Worm (Caenorhabditis elegans) whole organism, young adult: Measurements from ENCODE around the gene C50E3.7.
"Not testable (repeated sequence)": the region's sequence is repeated elsewhere in the genome, so short reads cannot be mapped to it uniquely, and the experiment has no call there.

Source experiments
- B0019.2 ChIP-seq: fragments of 200-800 bp; sonication (Bioruptor generic); conservative IDR thresholded peaks from 2 replicates; pipeline ENCODE4 v1.3.6; 2022; ENCODE audit warnings: missing genetic modification reagents, missing genetic modification characterization, missing compliant biosample characterization
- B0261.1 ChIP-seq: sonication (generic microtip); optimal IDR thresholded peaks from 2 replicates; lab custom pipeline; 2016; ENCODE audit warnings: mild to moderate bottlenecking, missing genetic modification characterization, moderate library complexity, missing compliant biosample characterization
- C17E4.6 ChIP-seq: fragments of 200-800 bp; sonication (Bioruptor generic); IDR thresholded peaks from 2 replicates; pipeline ENCODE4 v1.3.6; 2022; ENCODE audit warnings: missing genetic modification reagents, missing genetic modification characterization, missing compliant biosample characterization
- D2030.7 ChIP-seq: fragments of 200-800 bp; sonication (Bioruptor generic); IDR thresholded peaks from 2 replicates; pipeline ENCODE4 v1.3.6; 2022; ENCODE audit warnings: missing genetic modification reagents, missing genetic modification characterization, missing compliant biosample characterization
- F33H1.4 ChIP-seq: fragments of 200-800 bp; sonication (Bioruptor generic); IDR thresholded peaks from 2 replicates; pipeline ENCODE4 v1.3.6; 2022; ENCODE audit warnings: missing genetic modification reagents, missing genetic modification characterization, missing compliant biosample characterization
- F39B2.1 ChIP-seq: fragments of 200-800 bp; sonication (Bioruptor generic); IDR thresholded peaks from 2 replicates; pipeline ENCODE4 v1.3.6; 2022; ENCODE audit warnings: missing genetic modification reagents, missing genetic modification characterization, missing compliant biosample characterization
- F52B5.7 ChIP-seq: sonication (generic microtip); optimal IDR thresholded peaks from 2 replicates; lab custom pipeline; 2016; ENCODE audit warnings: mild to moderate bottlenecking, missing genetic modification characterization, missing compliant biosample characterization
- F57A8.1 ChIP-seq: fragments of 200-800 bp; sonication (Bioruptor generic); optimal IDR thresholded peaks from 2 replicates; lab custom pipeline; 2018; ENCODE audit warnings: mild to moderate bottlenecking, missing genetic modification characterization, moderate library complexity, missing compliant biosample characterization
- T07F8.4 ChIP-seq: sonication (generic microtip); optimal IDR thresholded peaks from 2 replicates; lab custom pipeline; 2016; ENCODE audit warnings: mild to moderate bottlenecking, missing genetic modification characterization, moderate library complexity, missing compliant biosample characterization
- Y53F4B.3 ChIP-seq: fragments of 200-800 bp; sonication (Bioruptor generic); IDR thresholded peaks from 2 replicates; pipeline ENCODE4 v1.3.6; 2022; ENCODE audit warnings: missing genetic modification reagents, missing genetic modification characterization, missing compliant biosample characterization
- Y95B8A.8 ChIP-seq: fragments of 200-800 bp; sonication (Bioruptor generic); IDR thresholded peaks from 2 replicates; pipeline ENCODE4 v1.3.6; 2022; ENCODE audit warnings: missing genetic modification reagents, missing genetic modification characterization, missing compliant biosample characterization
- atf-7 ChIP-seq: sonication (generic microtip); optimal IDR thresholded peaks from 2 replicates; lab custom pipeline; 2017; ENCODE audit warnings: mild to moderate bottlenecking, missing genetic modification characterization, missing compliant biosample characterization
- athp-1 ChIP-seq: sonication (generic microtip); optimal IDR thresholded peaks from 2 replicates; lab custom pipeline; 2017; ENCODE audit warnings: mild to moderate bottlenecking, missing genetic modification characterization, missing compliant biosample characterization
- attf-6 ChIP-seq: fragments of 200-800 bp; sonication (Bioruptor generic); IDR thresholded peaks from 2 replicates; pipeline ENCODE4 v1.3.6; 2022; ENCODE audit warnings: missing genetic modification reagents, missing genetic modification characterization, missing compliant biosample characterization
- bed-2 ChIP-seq: fragments of 200-800 bp; sonication (Bioruptor generic); IDR thresholded peaks from 2 replicates; pipeline ENCODE4 v1.3.6; 2022; ENCODE audit warnings: missing genetic modification reagents, missing genetic modification characterization, missing compliant biosample characterization
- cebp-1 ChIP-seq, 2 experiments: fragments of 200-800 bp in 1 of 2; sonication (Bioruptor generic) in 1 of 2; sonication (generic microtip) in 1 of 2; IDR thresholded peaks in 1 of 2; optimal IDR thresholded peaks in 1 of 2; 2 replicates each; pipeline versions ENCODE4 v1.3.6 to Lab custom; 2017 to 2022; ENCODE audit warnings: missing compliant biosample characterization in 2 of 2, missing genetic modification characterization in 2 of 2, mild to moderate bottlenecking in 1 of 2, missing genetic modification reagents in 1 of 2, moderate library complexity in 1 of 2
- ceh-91 ChIP-seq: fragments of 200-800 bp; sonication (Bioruptor generic); IDR thresholded peaks from 2 replicates; pipeline ENCODE4 v1.3.6; 2022; ENCODE audit warnings: missing genetic modification reagents, missing genetic modification characterization, missing compliant biosample characterization
- die-1 ChIP-seq: sonication (generic microtip); optimal IDR thresholded peaks from 2 replicates; lab custom pipeline; 2016; ENCODE audit warnings: missing genotype, mild to moderate bottlenecking, missing genetic modification characterization, missing compliant biosample characterization
- dpl-1 ChIP-seq: fragments of 150-350 bp; optimal IDR thresholded peaks from 2 replicates; lab custom pipeline; 2014; ENCODE audit warnings: missing biosample characterization, missing genetic modification reagents, missing genetic modification characterization
- egl-18 ChIP-seq: fragments of 200-800 bp; sonication (Bioruptor generic); IDR thresholded peaks from 2 replicates; pipeline ENCODE4 v1.3.6; 2022; ENCODE audit warnings: missing genetic modification reagents, missing genetic modification characterization, missing compliant biosample characterization
- ekl-4 ChIP-seq: fragments of 200-800 bp; sonication (Bioruptor generic); IDR thresholded peaks from 2 replicates; pipeline ENCODE4 v1.3.6; 2022; ENCODE audit warnings: missing genetic modification reagents, missing genetic modification characterization, missing compliant biosample characterization
- ets-4 ChIP-seq: fragments of 200-800 bp; sonication (Bioruptor generic); optimal IDR thresholded peaks from 2 replicates; lab custom pipeline; 2018; ENCODE audit warnings: mild to moderate bottlenecking, missing genetic modification characterization, missing compliant biosample characterization
- hmg-1.2 ChIP-seq: fragments of 200-800 bp; sonication (Bioruptor generic); IDR thresholded peaks from 2 replicates; pipeline ENCODE4 v1.3.6; 2022; ENCODE audit warnings: missing genetic modification reagents, missing genetic modification characterization, missing compliant biosample characterization
- hsf-1 ChIP-seq: fragments of 200-800 bp; sonication (Bioruptor generic); IDR thresholded peaks from 2 replicates; pipeline ENCODE4 v1.3.6; 2022; ENCODE audit warnings: missing genetic modification reagents, missing genetic modification characterization, missing compliant biosample characterization
- lag-1 ChIP-seq: fragments of 200-800 bp; sonication (Bioruptor generic); IDR thresholded peaks from 2 replicates; pipeline ENCODE4 v1.3.6; 2022; ENCODE audit warnings: missing genetic modification reagents, missing genetic modification characterization, missing compliant biosample characterization
- madf-3 ChIP-seq: fragments of 200-800 bp; sonication (Bioruptor generic); IDR thresholded peaks from 2 replicates; pipeline ENCODE4 v1.3.6; 2022; ENCODE audit warnings: missing genetic modification reagents, missing genetic modification characterization, missing compliant biosample characterization
- madf-8 ChIP-seq: fragments of 200-800 bp; sonication (Bioruptor generic); conservative IDR thresholded peaks from 2 replicates; pipeline ENCODE4 v1.3.6; 2022; ENCODE audit warnings: missing genetic modification reagents, missing genetic modification characterization, missing compliant biosample characterization
- mxl-1 ChIP-seq: sonication (generic microtip); optimal IDR thresholded peaks from 2 replicates; lab custom pipeline; 2016; ENCODE audit warnings: missing genetic modification characterization, missing compliant biosample characterization
- nfya-2 ChIP-seq: fragments of 200-800 bp; sonication (Bioruptor generic); IDR thresholded peaks from 2 replicates; pipeline ENCODE4 v1.3.6; 2022; ENCODE audit warnings: missing genetic modification reagents, missing genetic modification characterization, missing compliant biosample characterization
- nhr-120 ChIP-seq: fragments of 200-800 bp; sonication (Bioruptor generic); IDR thresholded peaks from 2 replicates; pipeline ENCODE4 v1.3.6; 2022; ENCODE audit warnings: missing genetic modification characterization, missing compliant biosample characterization
- nhr-80 ChIP-seq: sonication (generic microtip); optimal IDR thresholded peaks from 2 replicates; lab custom pipeline; 2016; ENCODE audit warnings: missing genetic modification characterization, missing compliant biosample characterization
- pbrm-1 ChIP-seq: fragments of 200-800 bp; sonication (Bioruptor generic); IDR thresholded peaks from 2 replicates; pipeline ENCODE4 v1.3.6; 2022; ENCODE audit warnings: missing genetic modification reagents, missing genetic modification characterization, missing compliant biosample characterization
- rcor-1 ChIP-seq: fragments of 200-800 bp; sonication (Bioruptor generic); IDR thresholded peaks from 2 replicates; pipeline ENCODE4 v1.3.6; 2022; ENCODE audit warnings: missing genetic modification reagents, missing genetic modification characterization, missing compliant biosample characterization
- rpc-1 ChIP-seq, 2 experiments: fragments of 150-350 bp in 1 of 2; sonication (generic microtip) in 1 of 2; optimal IDR thresholded peaks; 2 replicates each; lab custom pipeline; 2014 to 2018; ENCODE audit warnings: missing biosample characterization in 1 of 2, missing genetic modification characterization in 1 of 2, missing genetic modification reagents in 1 of 2, missing genotype in 1 of 2
- sea-2 ChIP-seq: fragments of 200-800 bp; sonication (Bioruptor generic); IDR thresholded peaks from 2 replicates; pipeline ENCODE4 v1.3.6; 2022; ENCODE audit warnings: missing genetic modification characterization, missing compliant biosample characterization
- snpc-1.1 ChIP-seq: sonication (generic microtip); optimal IDR thresholded peaks from 2 replicates; lab custom pipeline; 2017; ENCODE audit warnings: missing genetic modification characterization, mild to moderate bottlenecking, missing compliant biosample characterization, antibody characterized with exemption, moderate library complexity, missing genotype, missing genetic modification reagents; ENCODE audit not compliant: insufficient read depth
- tbp1 ChIP-seq: fragments of 200-800 bp; sonication (Bioruptor generic); optimal IDR thresholded peaks from 2 replicates; lab custom pipeline; 2018; ENCODE audit warnings: mild to moderate bottlenecking, missing genetic modification characterization, missing compliant biosample characterization
- tlf-1 ChIP-seq: fragments of 200-800 bp; sonication (Bioruptor generic); optimal IDR thresholded peaks from 2 replicates; lab custom pipeline; 2018; ENCODE audit warnings: mild to moderate bottlenecking, missing genetic modification characterization, missing compliant biosample characterization
- zfh-2 ChIP-seq: fragments of 200-800 bp; sonication (Bioruptor generic); conservative IDR thresholded peaks from 2 replicates; pipeline ENCODE4 v1.3.6; 2022; ENCODE audit warnings: missing genetic modification reagents, missing genetic modification characterization, missing compliant biosample characterization
- ztf-18 ChIP-seq: sonication (generic microtip); optimal IDR thresholded peaks from 2 replicates; lab custom pipeline; 2016; ENCODE audit warnings: missing genotype, mild to moderate bottlenecking, missing genetic modification characterization, missing compliant biosample characterization
- ztf-25 ChIP-seq: fragments of 200-800 bp; sonication (Bioruptor generic); IDR thresholded peaks from 2 replicates; pipeline ENCODE4 v1.3.6; 2022; ENCODE audit warnings: missing genetic modification reagents, missing genetic modification characterization, missing compliant biosample characterization
- ztf-3 ChIP-seq: fragments of 200-800 bp; sonication (Bioruptor generic); optimal IDR thresholded peaks from 2 replicates; lab custom pipeline; 2018; ENCODE audit warnings: mild to moderate bottlenecking, missing genetic modification characterization, missing compliant biosample characterization

C50E3.7 gene

ce11 chrV:7548499-7548898 lies 49.7 kb downstream of the C50E3.7 start (continued):
- TF ChIP-seq attf-6 (peak; percentile 49), hmg-1.2 (GFP tag; lab: Robert Waterston, UW) (peak; percentile 57), ceh-91 (GFP tag; lab: Robert Waterston, UW) (peak; percentile 47; the same call in 1 of the 2 replicates), nfya-2 (GFP tag; lab: Robert Waterston, UW) (0 out of 2 replicates have a peak, but pooled peaks have one; percentile 23), T07F8.4 (peak; percentile 43), Y53F4B.3 (GFP tag; lab: Robert Waterston, UW) (peak; percentile 62; the same call in 1 of the 2 replicates), egl-18 (GFP tag; lab: Robert Waterston, UW) (0 out of 2 replicates have a peak, but pooled peaks have one; percentile 57), bed-2 (GFP tag; lab: Robert Waterston, UW) (peak; percentile 66; the same call in 1 of the 2 replicates), rcor-1 (GFP tag; lab: Robert Waterston, UW) (peak; percentile 78), B0261.1 (peak; percentile 62), B0019.2 (peak; percentile 53; the same call in 1 of the 2 replicates), F39B2.1 (GFP tag; lab: Robert Waterston, UW) (0 out of 2 replicates have a peak, but pooled peaks have one; percentile 38), Y95B8A.8 (GFP tag; lab: Robert Waterston, UW) (peak; percentile 73), mxl-1 (tag; lab: Kevin White, UChicago) (peak; percentile 47), C17E4.6 (GFP tag; lab: Robert Waterston, UW) (peak; percentile 70), D2030.7 (GFP tag; lab: Robert Waterston, UW) (peak; percentile 87), lag-1 (GFP tag; lab: Robert Waterston, UW) (0 out of 2 replicates have a peak, but pooled peaks have one; percentile 59), cebp-1 (GFP tag; IDR thresholded peaks at IDR 0.05; lab: Robert Waterston, UW) (peak; percentile 36; the same call in 1 of the 2 replicates), die-1 (tag; lab: Kevin White, UChicago) (peak; percentile 59), ztf-25 (GFP tag; lab: Robert Waterston, UW) (peak; percentile 74; the same call in 1 of the 2 replicates), F52B5.7 (tag; lab: Kevin White, UChicago) (peak; percentile 50), F57A8.1 (GFP tag; lab: Kevin White, UChicago) (peak; percentile 36), hsf-1 (peak; percentile 87), sea-2 (GFP tag; lab: Robert Waterston, UW) (peak; percentile 51; the same call in 1 of the 2 replicates), ekl-4 (peak; percentile 83; the same call in 1 of the 2 replicates), madf-3 (peak; percentile 63; the same call in 1 of the 2 replicates), ztf-18 (peak; percentile 30), tbp1 (peak; percentile 85), madf-8 (GFP tag; lab: Robert Waterston, UW) (peak; percentile 43), athp-1 (tag; lab: Kevin White, UChicago) (peak; percentile 47)
- TF ChIP-seq cebp-1 (tag; optimal IDR thresholded peaks at IDR 0.05; lab: Kevin White, UChicago): not testable (repeated sequence)
- TF ChIP-seq, all 124 proteins: peak for 52; not testable (repeated sequence) for 72

- TF ChIP-seq dpl-1 (GFP tag; lab: Kevin White, UChicago): no peak
- TF ChIP-seq nhr-80: peak; percentile 21
Observed at ce11 chrV:7548017-7548416, 50.2 kb downstream of the C50E3.7 start.

- no peak for TF ChIP-seq zfh-2
- TF ChIP-seq nhr-120: no peak
- no peak for TF ChIP-seq ztf-3
- TF ChIP-seq snpc-1.1 (tag; lab: Kevin White, UChicago): no peak
- TF ChIP-seq rpc-1 (optimal IDR thresholded peaks at IDR 0.05; lab: Kevin White, UChicago): no peak
- TF ChIP-seq rpc-1 (tag; optimal IDR thresholded peaks at IDR 0.05; lab: Kevin White, UChicago): no peak
- TF ChIP-seq F33H1.4 (GFP tag; lab: Robert Waterston, UW): no peak
- TF ChIP-seq nhr-80: no peak
- TF ChIP-seq tlf-1 (GFP tag; lab: Kevin White, UChicago): no peak
- TF ChIP-seq ets-4 (GFP tag; lab: Kevin White, UChicago): no peak
- TF ChIP-seq atf-7 (tag; lab: Kevin White, UChicago): no peak
- no peak for TF ChIP-seq pbrm-1
- no peak for TF ChIP-seq cebp-1 (GFP tag; IDR thresholded peaks at IDR 0.05; lab: Robert Waterston, UW)
- TF ChIP-seq cebp-1 (tag; optimal IDR thresholded peaks at IDR 0.05; lab: Kevin White, UChicago): no peak
Observed at ce11 chrV:7547479-7547878, 50.7 kb downstream of the C50E3.7 start, which contains the start of gene ftn-1. ftn-1 (minus strand) TSS chrV:7547579.
